Worm (Caenorhabditis elegans) whole organism, midembryonic: Measurements from ENCODE around the gene nol-9.
"Not testable (repeated sequence)": the region's sequence is repeated elsewhere in the genome, so short reads cannot be mapped to it uniquely, and the experiment has no call there.

Experiments used
- T22C8.4 ChIP-seq: fragments of 200-800 bp; sonication (Bioruptor generic); IDR thresholded peaks from 2 replicates; pipeline ENCODE4 v1.3.6; 2022; ENCODE audit warnings: missing genetic modification characterization, missing compliant biosample characterization
- cog-1 ChIP-seq: sonication (generic microtip); optimal IDR thresholded peaks from 2 replicates; lab custom pipeline; 2016; ENCODE audit warnings: missing genetic modification characterization, missing compliant biosample characterization
- flt-1 ChIP-seq: fragments of 200-800 bp; sonication (Bioruptor generic); IDR thresholded peaks from 2 replicates; pipeline ENCODE4 v1.3.6; 2022; ENCODE audit warnings: missing genetic modification characterization, missing compliant biosample characterization
- klf-2 ChIP-seq: fragments of 200-800 bp; sonication (Bioruptor generic); conservative IDR thresholded peaks from 2 replicates; pipeline ENCODE4 v1.3.6; 2022; ENCODE audit warnings: missing genetic modification reagents, missing genetic modification characterization, missing compliant biosample characterization
- med-1 ChIP-seq: sonication (generic microtip); optimal IDR thresholded peaks from 2 replicates; lab custom pipeline; 2017; ENCODE audit warnings: missing genetic modification characterization, mild to moderate bottlenecking, missing compliant biosample characterization, antibody characterized with exemption, missing genetic modification reagents; ENCODE audit not compliant: insufficient read depth
- ref-1 ChIP-seq: fragments of 200-800 bp; sonication (Bioruptor generic); conservative IDR thresholded peaks from 2 replicates; pipeline ENCODE4 v1.3.6; 2022; ENCODE audit warnings: missing genetic modification reagents, missing genetic modification characterization, missing compliant biosample characterization
- tab-1 ChIP-seq: fragments of 200-800 bp; sonication (Bioruptor generic); IDR thresholded peaks from 2 replicates; pipeline ENCODE4 v1.3.6; 2022; ENCODE audit warnings: missing genetic modification characterization, missing compliant biosample characterization
- ztf-23 ChIP-seq: fragments of 200-800 bp; sonication (Bioruptor generic); IDR thresholded peaks from 2 replicates; pipeline ENCODE4 v1.3.6; 2022; ENCODE audit warnings: missing genetic modification reagents, missing genetic modification characterization, missing compliant biosample characterization
- ztf-29 ChIP-seq: fragments of 200-800 bp; sonication (Bioruptor generic); IDR thresholded peaks from 2 replicates; pipeline ENCODE4 v1.3.6; 2022; ENCODE audit warnings: missing genetic modification reagents, missing genetic modification characterization, missing compliant biosample characterization

Gene nol-9

ce11 chrIV:13408018-13408417, 14.3 kb upstream of the nol-9 start, which contains the start of gene Y62E10A.19:
Gene Y62E10A.19 (minus strand): TSS chrIV:13408306.
- TF ChIP-seq T22C8.4 (GFP tag; lab: Robert Waterston, UW) (no peak), cog-1 (tag; lab: Kevin White, UChicago) (no peak), ztf-23 (GFP tag; lab: Robert Waterston, UW) (no peak), klf-2 (GFP tag; lab: Robert Waterston, UW) (no peak), flt-1 (no peak), ref-1 (GFP tag; lab: Robert Waterston, UW) (no peak), med-1 (GFP tag; lab: Kevin White, UChicago) (no peak), ztf-29 (GFP tag; lab: Robert Waterston, UW) (no peak), tab-1 (GFP tag; lab: Robert Waterston, UW) (no peak)

- TF ChIP-seq ref-1 (GFP tag; lab: Robert Waterston, UW) = no peak
- TF ChIP-seq cog-1 (tag; lab: Kevin White, UChicago) = peak; percentile 28
- TF ChIP-seq klf-2 (GFP tag; lab: Robert Waterston, UW) = no peak
- peak; percentile 57; the same call in 1 of the 2 replicates for TF ChIP-seq ztf-29 (GFP tag; lab: Robert Waterston, UW)
- no peak for TF ChIP-seq med-1 (GFP tag; lab: Kevin White, UChicago)
- TF ChIP-seq flt-1 = no peak
- no peak for TF ChIP-seq T22C8.4 (GFP tag; lab: Robert Waterston, UW)
- no peak for TF ChIP-seq tab-1 (GFP tag; lab: Robert Waterston, UW)
- TF ChIP-seq ztf-23 (GFP tag; lab: Robert Waterston, UW) = no peak
Measured at ce11 chrIV:13412845-13413383, 9.4 kb upstream of the nol-9 start, which contains the start of gene gcl-1. Gene gcl-1 (minus strand): TSS chrIV:13412895.

- TF ChIP-seq ztf-29 (GFP tag; lab: Robert Waterston, UW) (no peak), ref-1 (GFP tag; lab: Robert Waterston, UW) (no peak), klf-2 (GFP tag; lab: Robert Waterston, UW) (no peak), med-1 (GFP tag; lab: Kevin White, UChicago) (no peak), tab-1 (GFP tag; lab: Robert Waterston, UW) (no peak), T22C8.4 (GFP tag; lab: Robert Waterston, UW) (no peak), cog-1 (tag; lab: Kevin White, UChicago) (no peak), flt-1 (no peak), ztf-23 (GFP tag; lab: Robert Waterston, UW) (no peak)
Measured at ce11 chrIV:13415739-13416271, 6.5 kb upstream of the nol-9 start, which contains the start of the genes pik-1 and aptf-2. Gene pik-1 (plus strand): TSS chrIV:13416041. Gene aptf-2 (minus strand): TSS chrIV:13416051.

ce11 chrIV:13429240-13429639, 6.9 kb downstream of the nol-9 start, which contains the start of gene K09B11.4:
Gene K09B11.4 (plus strand): TSS chrIV:13429540.
- TF ChIP-seq klf-2 (GFP tag; lab: Robert Waterston, UW) = no peak
- no peak for TF ChIP-seq ref-1 (GFP tag; lab: Robert Waterston, UW)
- no peak for TF ChIP-seq med-1 (GFP tag; lab: Kevin White, UChicago)
- no peak for TF ChIP-seq T22C8.4 (GFP tag; lab: Robert Waterston, UW)
- TF ChIP-seq ztf-29 (GFP tag; lab: Robert Waterston, UW) = no peak
- TF ChIP-seq ztf-23 (GFP tag; lab: Robert Waterston, UW) = no peak
- no peak for TF ChIP-seq flt-1
- no peak for TF ChIP-seq cog-1 (tag; lab: Kevin White, UChicago)
- no peak for TF ChIP-seq tab-1 (GFP tag; lab: Robert Waterston, UW)

ce11 chrIV:13430137-13430536, 7.8 kb downstream of the nol-9 start:
- 0 out of 2 replicates have a peak, but pooled peaks have one; percentile 52 for TF ChIP-seq tab-1 (GFP tag; lab: Robert Waterston, UW)

- TF ChIP-seq tab-1, ztf-23, ztf-29 (GFP tag; lab: Robert Waterston, UW): not testable (repeated sequence)
Measured at ce11 chrIV:13433904-13434303, 11.6 kb downstream of the nol-9 start, which contains the start of gene K09B11.5. Gene K09B11.5 (minus strand): TSS chrIV:13434004.

- TF ChIP-seq med-1 (GFP tag; lab: Kevin White, UChicago) = no peak
- TF ChIP-seq T22C8.4 (GFP tag; lab: Robert Waterston, UW) = no peak
- no peak for TF ChIP-seq ztf-29 (GFP tag; lab: Robert Waterston, UW)
- no peak for TF ChIP-seq cog-1 (tag; lab: Kevin White, UChicago)
- no peak for TF ChIP-seq ztf-23 (GFP tag; lab: Robert Waterston, UW)
- TF ChIP-seq tab-1 (GFP tag; lab: Robert Waterston, UW) = no peak
- no peak for TF ChIP-seq ref-1 (GFP tag; lab: Robert Waterston, UW)
- TF ChIP-seq klf-2 (GFP tag; lab: Robert Waterston, UW) = no peak
- TF ChIP-seq flt-1 = no peak
Measured at ce11 chrIV:13445275-13445674, 23.0 kb downstream of the nol-9 start, which contains the start of gene mam-3. Gene mam-3 (minus strand): TSS chrIV:13445375.

ce11 chrIV:13450740-13451139, 28.4 kb downstream of the nol-9 start:
- no peak for TF ChIP-seq klf-2 (GFP tag; lab: Robert Waterston, UW)
- TF ChIP-seq ztf-23 (GFP tag; lab: Robert Waterston, UW) = no peak
- no peak for TF ChIP-seq cog-1 (tag; lab: Kevin White, UChicago)
- no peak for TF ChIP-seq tab-1 (GFP tag; lab: Robert Waterston, UW)
- TF ChIP-seq T22C8.4 (GFP tag; lab: Robert Waterston, UW) = no peak
- no peak for TF ChIP-seq med-1 (GFP tag; lab: Kevin White, UChicago)
- no peak for TF ChIP-seq ref-1 (GFP tag; lab: Robert Waterston, UW)
- TF ChIP-seq flt-1 = no peak
- no peak for TF ChIP-seq ztf-29 (GFP tag; lab: Robert Waterston, UW)

ce11 chrIV:13453509-13453908, 31.2 kb downstream of the nol-9 start:
- no peak for TF ChIP-seq med-1 (GFP tag; lab: Kevin White, UChicago)
- no peak for TF ChIP-seq ztf-29 (GFP tag; lab: Robert Waterston, UW)
- no peak for TF ChIP-seq T22C8.4 (GFP tag; lab: Robert Waterston, UW)
- no peak for TF ChIP-seq ztf-23 (GFP tag; lab: Robert Waterston, UW)
- TF ChIP-seq ref-1 (GFP tag; lab: Robert Waterston, UW) = no peak
- no peak for TF ChIP-seq cog-1 (tag; lab: Kevin White, UChicago)
- no peak for TF ChIP-seq klf-2 (GFP tag; lab: Robert Waterston, UW)
- no peak for TF ChIP-seq tab-1 (GFP tag; lab: Robert Waterston, UW)
- no peak for TF ChIP-seq flt-1
